Worm (Caenorhabditis elegans): ENCODE data around the gene T21C9.13.

The T21C9.13 gene

ce11 chrV:10578938-10579337 lies 18.1 kb upstream of the T21C9.13 start, which contains the start of the genes erh-1 and lpd-9:
TSS of gene erh-1 (minus strand) at chrV:10579141.
TSS of gene lpd-9 (plus strand) at chrV:10579305.
- TF ChIP-seq nhr-12 (tag; optimal IDR thresholded peaks at IDR 0.05) (no peak), elt-3 (tag; optimal IDR thresholded peaks at IDR 0.05) (peak in 1 of 6 experiments; percentile 34), isw-1 (GFP tag; IDR thresholded peaks at IDR 0.05) (peak; percentile 72), nhr-85 (tag) (peak; percentile 87), fos-1 (tag; optimal IDR thresholded peaks at IDR 0.05) (no peak), irx-1 (tag; optimal IDR thresholded peaks at IDR 0.05) (peak; percentile 70), nhr-76 (tag; optimal IDR thresholded peaks at IDR 0.05) (no peak), fkh-10 (GFP tag; optimal IDR thresholded peaks at IDR 0.05) (peak; percentile 17), lin-13 (GFP tag; optimal IDR thresholded peaks at IDR 0.05) (peak; percentile 17), C16A3.4 (tag; optimal IDR thresholded peaks at IDR 0.05) (peak; percentile 57), pax-3 (tag; optimal IDR thresholded peaks at IDR 0.05) (peak; percentile 19), sox-4 (tag; optimal IDR thresholded peaks at IDR 0.05) (peak; percentile 28), aha-1 (tag; optimal IDR thresholded peaks at IDR 0.05) (peak; percentile 30), nhr-47 (tag; optimal IDR thresholded peaks at IDR 0.05) (peak; percentile 90), skn-1 (tag; optimal IDR thresholded peaks at IDR 0.05) (peak; percentile 74), ceh-82 (tag; optimal IDR thresholded peaks at IDR 0.05) (peak; percentile 77 to 84 (median 79)), ceh-63 (GFP tag; optimal IDR thresholded peaks at IDR 0.05) (no peak), lsy-2 (tag; optimal IDR thresholded peaks at IDR 0.05) (peak; percentile 78 to 86), F16B12.6 (tag; optimal IDR thresholded peaks at IDR 0.05) (peak; percentile 49), ceh-88 (GFP tag; IDR thresholded peaks at IDR 0.05) (peak; percentile 21; the same call in 1 of the 2 replicates), sup-37 (GFP tag; optimal IDR thresholded peaks at IDR 0.05) (peak; percentile 39), elt-2 (tag; optimal IDR thresholded peaks at IDR 0.05) (peak; percentile 73), tlp-1 (tag; optimal IDR thresholded peaks at IDR 0.05) (no peak), unc-30 (tag; optimal IDR thresholded peaks at IDR 0.05) (no peak), blmp-1 (tag; optimal IDR thresholded peaks at IDR 0.05) (peak; percentile 67), unc-98 (GFP tag; IDR thresholded peaks at IDR 0.05) (no peak), aly-2 (tag; optimal IDR thresholded peaks at IDR 0.05) (peak; percentile 29), lin-35 (GFP tag; optimal IDR thresholded peaks at IDR 0.05) (peak; percentile 73 to 87), nhr-19 (GFP tag; conservative IDR thresholded peaks at IDR 0.05) (peak; percentile 85), ets-5 (GFP tag; IDR thresholded peaks at IDR 0.05) (no peak), ceh-90 (tag; optimal IDR thresholded peaks at IDR 0.05) (no peak), ama-1 (optimal IDR thresholded peaks at IDR 0.05) (no peak), nhr-20 (tag; optimal IDR thresholded peaks at IDR 0.05) (peak; percentile 82), mef-2 (tag; optimal IDR thresholded peaks at IDR 0.05) (no peak), nhr-11 (tag; optimal IDR thresholded peaks at IDR 0.05) (peak; percentile 37), dpl-1 (GFP tag; optimal IDR thresholded peaks at IDR 0.05) (peak; percentile 75 to 83 (median 79)), snu-23 (GFP tag; optimal IDR thresholded peaks at IDR 0.05) (peak; percentile 80), unc-86 (tag; optimal IDR thresholded peaks at IDR 0.05) (peak; percentile 80), nhr-77 (tag; optimal IDR thresholded peaks at IDR 0.05) (peak; percentile 67), fkh-8 (tag; optimal IDR thresholded peaks at IDR 0.05) (peak; percentile 55), C04F5.9 (tag; optimal IDR thresholded peaks at IDR 0.05) (peak; percentile 53), ztf-4 (tag; optimal IDR thresholded peaks at IDR 0.05) (no peak), mab-9 (GFP tag; IDR thresholded peaks at IDR 0.05) (peak; percentile 76), zag-1 (tag; optimal IDR thresholded peaks at IDR 0.05) (no peak), lir-3 (tag; optimal IDR thresholded peaks at IDR 0.05; ENCODE audit: poor library complexity) (peak; percentile 6), mep-1 (tag; optimal IDR thresholded peaks at IDR 0.05) (peak; percentile 90), snpc-4 (tag; optimal IDR thresholded peaks at IDR 0.05) (peak; percentile 77), ces-1 (GFP tag; optimal IDR thresholded peaks at IDR 0.05) (no peak), hpl-2 (GFP tag; optimal IDR thresholded peaks at IDR 0.05) (no peak), pqm-1 (tag; optimal IDR thresholded peaks at IDR 0.05) (no peak), vab-15 (tag; optimal IDR thresholded peaks at IDR 0.05) (no peak), nhr-28 (tag; optimal IDR thresholded peaks at IDR 0.05) (no peak), unc-62 (GFP tag; optimal IDR thresholded peaks at IDR 0.05) (no peak), swsn-7 (tag; optimal IDR thresholded peaks at IDR 0.05) (peak; percentile 87), Y116A8C.19 (tag; optimal IDR thresholded peaks at IDR 0.05; ENCODE audit: borderline replicate concordance) (no peak)
